Worm (Caenorhabditis elegans) whole organism, young adult: ENCODE data around the gene F56D6.11.

ENCODE experiments used
- B0019.2 ChIP-seq: fragments of 200-800 bp; sonication (Bioruptor generic); conservative IDR thresholded peaks from 2 replicates; pipeline ENCODE4 v1.3.6; 2022; ENCODE audit warnings: missing genetic modification reagents, missing genetic modification characterization, missing compliant biosample characterization
- C17E4.6 ChIP-seq: fragments of 200-800 bp; sonication (Bioruptor generic); IDR thresholded peaks from 2 replicates; pipeline ENCODE4 v1.3.6; 2022; ENCODE audit warnings: missing genetic modification reagents, missing genetic modification characterization, missing compliant biosample characterization
- D2030.7 ChIP-seq: fragments of 200-800 bp; sonication (Bioruptor generic); IDR thresholded peaks from 2 replicates; pipeline ENCODE4 v1.3.6; 2022; ENCODE audit warnings: missing genetic modification reagents, missing genetic modification characterization, missing compliant biosample characterization
- F57A8.1 ChIP-seq: fragments of 200-800 bp; sonication (Bioruptor generic); optimal IDR thresholded peaks from 2 replicates; lab custom pipeline; 2018; ENCODE audit warnings: mild to moderate bottlenecking, missing genetic modification characterization, moderate library complexity, missing compliant biosample characterization
- K11D2.4 ChIP-seq: fragments of 200-800 bp; sonication (Bioruptor generic); IDR thresholded peaks from 2 replicates; pipeline ENCODE4 v1.3.6; 2022; ENCODE audit warnings: missing genetic modification reagents, missing genetic modification characterization, missing compliant biosample characterization
- Y53F4B.3 ChIP-seq: fragments of 200-800 bp; sonication (Bioruptor generic); IDR thresholded peaks from 2 replicates; pipeline ENCODE4 v1.3.6; 2022; ENCODE audit warnings: missing genetic modification reagents, missing genetic modification characterization, missing compliant biosample characterization
- Y67H2A.10 ChIP-seq: fragments of 200-800 bp; sonication (Bioruptor generic); conservative IDR thresholded peaks from 2 replicates; pipeline ENCODE4 v1.3.6; 2022; ENCODE audit warnings: missing genetic modification reagents, missing genetic modification characterization, missing compliant biosample characterization
- Y95B8A.8 ChIP-seq: fragments of 200-800 bp; sonication (Bioruptor generic); IDR thresholded peaks from 2 replicates; pipeline ENCODE4 v1.3.6; 2022; ENCODE audit warnings: missing genetic modification reagents, missing genetic modification characterization, missing compliant biosample characterization
- ZK185.1 ChIP-seq: sonication (generic microtip); optimal IDR thresholded peaks from 2 replicates; lab custom pipeline; 2016; ENCODE audit warnings: mild to moderate bottlenecking, missing genetic modification characterization, missing compliant biosample characterization; ENCODE audit not compliant: poor library complexity, severe bottlenecking
- aptf-2 ChIP-seq: fragments of 200-800 bp; sonication (Bioruptor generic); conservative IDR thresholded peaks from 2 replicates; pipeline ENCODE4 v1.3.6; 2022; ENCODE audit warnings: missing genetic modification reagents, missing genetic modification characterization, missing compliant biosample characterization
- aptf-3 ChIP-seq: fragments of 200-800 bp; sonication (Bioruptor generic); IDR thresholded peaks from 2 replicates; pipeline ENCODE4 v1.3.6; 2022; ENCODE audit warnings: missing genetic modification characterization, missing compliant biosample characterization
- attf-5 ChIP-seq: fragments of 200-800 bp; sonication (Bioruptor generic); optimal IDR thresholded peaks from 2 replicates; lab custom pipeline; 2018; ENCODE audit warnings: mild to moderate bottlenecking, missing genetic modification characterization, missing compliant biosample characterization
- attf-6 ChIP-seq: fragments of 200-800 bp; sonication (Bioruptor generic); IDR thresholded peaks from 2 replicates; pipeline ENCODE4 v1.3.6; 2022; ENCODE audit warnings: missing genetic modification reagents, missing genetic modification characterization, missing compliant biosample characterization
- bed-2 ChIP-seq: fragments of 200-800 bp; sonication (Bioruptor generic); IDR thresholded peaks from 2 replicates; pipeline ENCODE4 v1.3.6; 2022; ENCODE audit warnings: missing genetic modification reagents, missing genetic modification characterization, missing compliant biosample characterization
- cebp-2 ChIP-seq: fragments of 200-800 bp; sonication (Bioruptor generic); IDR thresholded peaks from 2 replicates; pipeline ENCODE4 v1.3.6; 2022; ENCODE audit warnings: missing genetic modification characterization, missing compliant biosample characterization
- chd-7 ChIP-seq: sonication (generic microtip); optimal IDR thresholded peaks from 2 replicates; lab custom pipeline; 2016; ENCODE audit warnings: mild to moderate bottlenecking, missing genetic modification characterization, moderate library complexity, missing compliant biosample characterization
- die-1 ChIP-seq: sonication (generic microtip); optimal IDR thresholded peaks from 2 replicates; lab custom pipeline; 2016; ENCODE audit warnings: missing genotype, mild to moderate bottlenecking, missing genetic modification characterization, missing compliant biosample characterization
- dox-1 ChIP-seq: fragments of 200-800 bp; sonication (Bioruptor generic); IDR thresholded peaks from 2 replicates; pipeline ENCODE4 v1.3.6; 2022; ENCODE audit warnings: missing genetic modification reagents, missing genetic modification characterization, missing compliant biosample characterization
- dpl-1 ChIP-seq: fragments of 150-350 bp; optimal IDR thresholded peaks from 2 replicates; lab custom pipeline; 2014; ENCODE audit warnings: missing biosample characterization, missing genetic modification reagents, missing genetic modification characterization
- egrh-3 ChIP-seq: fragments of 200-800 bp; sonication (Bioruptor generic); IDR thresholded peaks from 2 replicates; pipeline ENCODE4 v1.3.6; 2022; ENCODE audit warnings: missing genetic modification reagents, missing genetic modification characterization, missing compliant biosample characterization
- ets-4 ChIP-seq: fragments of 200-800 bp; sonication (Bioruptor generic); optimal IDR thresholded peaks from 2 replicates; lab custom pipeline; 2018; ENCODE audit warnings: mild to moderate bottlenecking, missing genetic modification characterization, missing compliant biosample characterization
- hlh-26 ChIP-seq: fragments of 200-800 bp; sonication (Bioruptor generic); conservative IDR thresholded peaks from 2 replicates; pipeline ENCODE4 v1.3.6; 2022; ENCODE audit warnings: missing genetic modification reagents, missing genetic modification characterization, missing compliant biosample characterization
- hsf-1 ChIP-seq: fragments of 200-800 bp; sonication (Bioruptor generic); IDR thresholded peaks from 2 replicates; pipeline ENCODE4 v1.3.6; 2022; ENCODE audit warnings: missing genetic modification reagents, missing genetic modification characterization, missing compliant biosample characterization
- lin-26 ChIP-seq: fragments of 200-800 bp; sonication (Bioruptor generic); IDR thresholded peaks from 2 replicates; pipeline ENCODE4 v1.3.6; 2022; ENCODE audit warnings: missing genetic modification reagents, missing genetic modification characterization, missing compliant biosample characterization
- lsl-1 ChIP-seq: fragments of 200-800 bp; sonication (Bioruptor generic); optimal IDR thresholded peaks from 2 replicates; lab custom pipeline; 2018; ENCODE audit warnings: mild to moderate bottlenecking, missing genetic modification characterization, moderate library complexity, missing compliant biosample characterization
- madf-3 ChIP-seq: fragments of 200-800 bp; sonication (Bioruptor generic); IDR thresholded peaks from 2 replicates; pipeline ENCODE4 v1.3.6; 2022; ENCODE audit warnings: missing genetic modification reagents, missing genetic modification characterization, missing compliant biosample characterization
- mcd-1 ChIP-seq: fragments of 200-800 bp; sonication (Bioruptor generic); IDR thresholded peaks from 2 replicates; pipeline ENCODE4 v1.3.6; 2022; ENCODE audit warnings: missing genetic modification reagents, missing genetic modification characterization, missing compliant biosample characterization
- mel-28 ChIP-seq: sonication (generic microtip); optimal IDR thresholded peaks from 2 replicates; lab custom pipeline; 2016; ENCODE audit warnings: borderline replicate concordance, mild to moderate bottlenecking, missing genetic modification characterization, missing compliant biosample characterization
- mxl-1 ChIP-seq: sonication (generic microtip); optimal IDR thresholded peaks from 2 replicates; lab custom pipeline; 2016; ENCODE audit warnings: missing genetic modification characterization, missing compliant biosample characterization
- nhr-27 ChIP-seq: fragments of 200-800 bp; sonication (Bioruptor generic); optimal IDR thresholded peaks from 2 replicates; lab custom pipeline; 2018; ENCODE audit warnings: mild to moderate bottlenecking, missing genetic modification characterization, moderate library complexity, missing compliant biosample characterization
- rcor-1 ChIP-seq: fragments of 200-800 bp; sonication (Bioruptor generic); IDR thresholded peaks from 2 replicates; pipeline ENCODE4 v1.3.6; 2022; ENCODE audit warnings: missing genetic modification reagents, missing genetic modification characterization, missing compliant biosample characterization
- snpc-4 ChIP-seq, 5 experiments: fragments of 150-350 bp in 1 of 5; sonication (generic microtip) in 4 of 5; optimal IDR thresholded peaks; 2 replicates each; lab custom pipeline; 2014 to 2018; ENCODE audit warnings: missing genetic modification characterization in 5 of 5, missing biosample characterization in 3 of 5, antibody characterized with exemption in 2 of 5, mild to moderate bottlenecking in 2 of 5, missing compliant biosample characterization in 2 of 5, missing genotype in 2 of 5, moderate library complexity in 2 of 5, missing genetic modification reagents in 1 of 5
- zfh-2 ChIP-seq: fragments of 200-800 bp; sonication (Bioruptor generic); conservative IDR thresholded peaks from 2 replicates; pipeline ENCODE4 v1.3.6; 2022; ENCODE audit warnings: missing genetic modification reagents, missing genetic modification characterization, missing compliant biosample characterization
- ztf-22 ChIP-seq: fragments of 200-800 bp; sonication (Bioruptor generic); optimal IDR thresholded peaks from 2 replicates; lab custom pipeline; 2018; ENCODE audit warnings: mild to moderate bottlenecking, missing genetic modification characterization, moderate library complexity, missing compliant biosample characterization

Gene F56D6.11

DNA sequence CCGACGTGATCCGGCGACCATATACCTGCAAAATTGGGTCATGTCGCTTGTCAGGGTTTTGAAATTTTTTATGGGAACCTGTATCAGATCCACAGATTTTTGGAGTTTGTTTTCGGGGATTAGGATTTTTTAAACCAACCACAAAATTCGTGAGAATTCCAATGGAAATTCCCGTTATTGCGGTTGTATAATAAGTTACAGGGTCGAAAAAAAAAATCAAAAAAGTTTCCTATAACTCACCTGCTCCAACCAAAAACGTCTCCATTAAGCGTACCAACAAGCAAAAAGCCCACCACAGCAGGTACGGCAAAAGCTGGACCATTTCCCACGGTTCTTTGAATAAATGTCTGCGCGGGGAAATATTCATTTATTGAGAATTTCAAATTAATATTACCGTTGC is 43.3 kb downstream of the F56D6.11 start:
- TF ChIP-seq B0019.2 (GFP tag; lab: Robert Waterston, UW) (no peak), egrh-3 (GFP tag; lab: Robert Waterston, UW) (no peak), dpl-1 (GFP tag; lab: Kevin White, UChicago) (no peak), F57A8.1 (GFP tag; lab: Kevin White, UChicago) (no peak), aptf-2 (GFP tag; lab: Robert Waterston, UW) (no peak), snpc-4 (GFP tag; optimal IDR thresholded peaks at IDR 0.05; lab: Kevin White, UChicago) (no peak), snpc-4 (tag; optimal IDR thresholded peaks at IDR 0.05; lab: Kevin White, UChicago) (no peak), ets-4 (GFP tag; lab: Kevin White, UChicago) (no peak), C17E4.6 (GFP tag; lab: Robert Waterston, UW) (no peak), D2030.7 (GFP tag; lab: Robert Waterston, UW) (no peak), lin-26 (GFP tag; lab: Robert Waterston, UW) (no peak), die-1 (tag; lab: Kevin White, UChicago) (no peak), cebp-2 (GFP tag; lab: Robert Waterston, UW) (no peak), Y53F4B.3 (no peak), lsl-1 (no peak), K11D2.4 (GFP tag; lab: Robert Waterston, UW) (no peak)

DNA sequence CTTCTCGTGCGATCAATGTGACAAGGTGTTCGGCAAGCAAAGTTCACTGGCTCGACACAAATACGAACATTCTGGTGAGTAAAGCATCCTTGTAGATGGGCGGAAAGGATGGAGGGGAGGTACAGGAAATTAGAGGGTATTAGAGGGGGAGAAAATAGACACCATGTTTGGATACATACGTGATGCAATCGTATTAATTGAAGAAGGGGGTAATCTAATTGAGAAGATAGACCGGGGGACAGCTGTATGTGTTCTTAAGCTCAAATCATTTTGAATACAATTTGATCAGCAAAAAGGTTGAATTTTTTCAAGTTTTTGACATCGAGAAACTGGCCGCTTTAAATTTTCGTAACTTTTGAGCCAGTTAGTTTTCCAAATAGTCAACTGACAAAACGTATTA is 45.9 kb downstream of the F56D6.11 start:
- TF ChIP-seq aptf-3 (GFP tag; lab: Robert Waterston, UW), result no peak
- TF ChIP-seq mxl-1 (tag; lab: Kevin White, UChicago), result no peak
- no peak for TF ChIP-seq Y67H2A.10 (GFP tag; lab: Robert Waterston, UW)
- TF ChIP-seq chd-7 (tag; lab: Kevin White, UChicago), result no peak
- TF ChIP-seq lin-26 (GFP tag; lab: Robert Waterston, UW), result no peak
- no peak for TF ChIP-seq ets-4 (GFP tag; lab: Kevin White, UChicago)
- no peak for TF ChIP-seq hsf-1
- TF ChIP-seq ztf-22 (GFP tag; lab: Kevin White, UChicago), result no peak
- no peak for TF ChIP-seq nhr-27 (tag; lab: Kevin White, UChicago)
- TF ChIP-seq attf-6 (GFP tag; lab: Robert Waterston, UW), result no peak
- TF ChIP-seq bed-2 (GFP tag; lab: Robert Waterston, UW), result no peak
- TF ChIP-seq rcor-1 (GFP tag; lab: Robert Waterston, UW), result no peak
- TF ChIP-seq, all 124 proteins: peak for 0

DNA sequence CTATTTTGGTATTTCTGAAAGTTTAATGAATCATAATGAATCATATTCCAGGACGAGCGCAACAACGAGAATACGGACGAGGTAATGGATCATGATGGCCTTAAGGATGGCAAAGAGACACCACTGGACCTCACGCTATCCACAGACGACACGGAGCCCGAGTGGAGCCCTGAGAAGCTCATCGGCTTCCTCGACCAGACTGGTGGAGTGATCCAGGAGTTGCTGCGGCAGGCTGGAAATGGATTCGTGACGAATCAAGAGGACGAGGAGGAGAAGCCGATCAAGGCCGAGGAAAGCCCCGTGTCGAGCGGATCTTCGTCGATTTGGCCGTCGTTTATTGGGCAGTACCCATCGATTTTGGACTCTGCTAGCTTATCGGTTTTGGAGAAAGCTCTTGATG is 46.7 kb downstream of the F56D6.11 start:
- TF ChIP-seq Y95B8A.8 (GFP tag; lab: Robert Waterston, UW), result no peak
- no peak for TF ChIP-seq ZK185.1
- TF ChIP-seq ets-4 (GFP tag; lab: Kevin White, UChicago), result no peak
- no peak for TF ChIP-seq B0019.2 (GFP tag; lab: Robert Waterston, UW)
- peak; percentile 61 for TF ChIP-seq zfh-2
- TF ChIP-seq hlh-26 (GFP tag; lab: Robert Waterston, UW), result no peak
- TF ChIP-seq mcd-1 (GFP tag; lab: Robert Waterston, UW), result 0 out of 2 replicates have a peak, but pooled peaks have one; percentile 5
- TF ChIP-seq mel-28 (tag; lab: Kevin White, UChicago), result no peak
- TF ChIP-seq attf-5 (GFP tag; lab: Kevin White, UChicago), result no peak
- no peak for TF ChIP-seq madf-3
- TF ChIP-seq dox-1 (GFP tag; lab: Robert Waterston, UW), result no peak
